Worm (Caenorhabditis elegans) whole organism, L4/young adult: Measurements from ENCODE around the gene F10D2.16.

Source experiments
- W03F9.2 ChIP-seq: fragments of 150-350 bp; optimal IDR thresholded peaks from 2 replicates; lab custom pipeline; 2014; ENCODE audit warnings: missing biosample characterization, missing genetic modification characterization
- dao-5 ChIP-seq: sonication (generic microtip); optimal IDR thresholded peaks from 2 replicates; lab custom pipeline; 2016; ENCODE audit warnings: missing genotype, missing genetic modification characterization, moderate library complexity, missing compliant biosample characterization
- him-1 ChIP-seq: sonication (generic microtip); optimal IDR thresholded peaks from 2 replicates; lab custom pipeline; 2016; ENCODE audit warnings: missing genotype, missing genetic modification reagents, missing genetic modification characterization, missing compliant biosample characterization

F10D2.16 gene

ce11 chrV:7133963-7134362 lies at the start of gene F10D2.16:
TSS of gene F10D2.16 (plus strand) at chrV:7134263.
- no peak for TF ChIP-seq W03F9.2 (tag; lab: Kevin White, UChicago)
- no peak for TF ChIP-seq dao-5 (tag; lab: Kevin White, UChicago)
- TF ChIP-seq him-1 (tag; lab: Kevin White, UChicago) = no peak

ce11 chrV:7084612-7085139 lies 49.4 kb upstream of the F10D2.16 start, which contains the start of gene mys-1:
TSS of gene mys-1 (minus strand) at chrV:7084662.
- TF ChIP-seq dao-5 (tag; lab: Kevin White, UChicago) (no peak), him-1 (tag; lab: Kevin White, UChicago) (peak; percentile 0), W03F9.2 (tag; lab: Kevin White, UChicago) (peak; percentile 55)

- TF ChIP-seq him-1 (tag; lab: Kevin White, UChicago) (no peak), dao-5 (tag; lab: Kevin White, UChicago) (no peak), W03F9.2 (tag; lab: Kevin White, UChicago) (no peak)
These were observed 48.5 kb upstream of the F10D2.16 start, which contains the start of gene VC5.2 for ce11 chrV:7085518-7086104. TSS of gene VC5.2 (plus strand) at chrV:7085956.

- TF ChIP-seq dao-5 (tag; lab: Kevin White, UChicago) = no peak
These were observed 46.7 kb upstream of the F10D2.16 start for ce11 chrV:7087340-7087739.

- TF ChIP-seq dao-5 (tag; lab: Kevin White, UChicago) (no peak), W03F9.2 (tag; lab: Kevin White, UChicago) (peak; percentile 7), him-1 (tag; lab: Kevin White, UChicago) (no peak)
These were observed 44.8 kb upstream of the F10D2.16 start for ce11 chrV:7089217-7089616.

ce11 chrV:7091287-7091686 lies 42.8 kb upstream of the F10D2.16 start, which contains the start of gene nhr-286:
TSS of gene nhr-286 (minus strand) at chrV:7091610.
- no peak for TF ChIP-seq W03F9.2 (tag; lab: Kevin White, UChicago)
- TF ChIP-seq dao-5 (tag; lab: Kevin White, UChicago) = no peak
- TF ChIP-seq him-1 (tag; lab: Kevin White, UChicago) = no peak

- TF ChIP-seq W03F9.2 (tag; lab: Kevin White, UChicago) (peak; percentile 42), dao-5 (tag; lab: Kevin White, UChicago) (no peak), him-1 (tag; lab: Kevin White, UChicago) (no peak)
These were observed 40.2 kb upstream of the F10D2.16 start, which contains the start of gene nhr-135 for ce11 chrV:7093720-7094401. TSS of gene nhr-135 (minus strand) at chrV:7093770.

- no peak for TF ChIP-seq W03F9.2 (tag; lab: Kevin White, UChicago)
- no peak for TF ChIP-seq dao-5 (tag; lab: Kevin White, UChicago)
- no peak for TF ChIP-seq him-1 (tag; lab: Kevin White, UChicago)
These were observed 38.6 kb upstream of the F10D2.16 start for ce11 chrV:7095254-7095990.

- no peak for TF ChIP-seq dao-5 (tag; lab: Kevin White, UChicago)
These were observed 37.8 kb upstream of the F10D2.16 start for ce11 chrV:7096129-7096730.

ce11 chrV:7096811-7097210 lies 37.3 kb upstream of the F10D2.16 start:
- no peak for TF ChIP-seq W03F9.2 (tag; lab: Kevin White, UChicago)

- TF ChIP-seq him-1 (tag; lab: Kevin White, UChicago) (no peak), W03F9.2 (tag; lab: Kevin White, UChicago) (no peak), dao-5 (tag; lab: Kevin White, UChicago) (no peak)
These were observed 30.8 kb upstream of the F10D2.16 start, which contains the start of gene odr-2 for ce11 chrV:7103247-7103646. TSS of gene odr-2 (plus strand) at chrV:7103547.

- no peak for TF ChIP-seq W03F9.2 (tag; lab: Kevin White, UChicago)
- TF ChIP-seq dao-5 (tag; lab: Kevin White, UChicago) = no peak
- peak; percentile 17 for TF ChIP-seq him-1 (tag; lab: Kevin White, UChicago)
These were observed 27.4 kb upstream of the F10D2.16 start for ce11 chrV:7106499-7107152.
